Worm (Caenorhabditis elegans) whole organism, L3 larva: ENCODE results near the gene mbf-1.

Experiments used
- R02D3.7 ChIP-seq: fragments of 150-350 bp; optimal IDR thresholded peaks from 2 replicates; lab custom pipeline; 2014; ENCODE audit warnings: missing biosample characterization, missing genetic modification characterization
- ama-1 ChIP-seq: fragments of 150-350 bp; optimal IDR thresholded peaks from 2 replicates; lab custom pipeline; 2018
- elt-3 ChIP-seq, 3 experiments: fragments of 150-350 bp in 1 of 3; sonication (generic microtip) in 2 of 3; optimal IDR thresholded peaks; 2 replicates in 2 of 3; 4 replicates in 1 of 3; lab custom pipeline; 2014 to 2017; ENCODE audit warnings: missing biosample characterization in 3 of 3, missing genetic modification characterization in 3 of 3
- lin-15B ChIP-seq: fragments of 150-350 bp; optimal IDR thresholded peaks from 2 replicates; lab custom pipeline; 2014; ENCODE audit warnings: missing biosample characterization, missing genetic modification characterization
- mml-1 ChIP-seq: fragments of 150-350 bp; sonication (generic microtip); optimal IDR thresholded peaks from 3 replicates; lab custom pipeline; 2014; ENCODE audit warnings: missing biosample characterization, missing genetic modification characterization
- nhr-11 ChIP-seq: fragments of 150-350 bp; optimal IDR thresholded peaks from 2 replicates; lab custom pipeline; 2014; ENCODE audit warnings: missing biosample characterization, missing genetic modification characterization
- nhr-23 ChIP-seq: fragments of 150-350 bp; optimal IDR thresholded peaks from 2 replicates; lab custom pipeline; 2014; ENCODE audit warnings: missing biosample characterization, missing genetic modification reagents, missing genetic modification characterization
- pqm-1 ChIP-seq: fragments of 150-350 bp; optimal IDR thresholded peaks from 2 replicates; lab custom pipeline; 2017; ENCODE audit warnings: missing biosample characterization, missing genetic modification characterization, inconsistent platforms
- skn-1 ChIP-seq: fragments of 150-350 bp; optimal IDR thresholded peaks from 2 replicates; lab custom pipeline; 2014; ENCODE audit warnings: missing biosample characterization, missing genetic modification characterization
- unc-62 ChIP-seq: fragments of 150-350 bp; sonication (generic microtip); optimal IDR thresholded peaks from 4 replicates; lab custom pipeline; 2014; ENCODE audit warnings: missing biosample characterization, missing genetic modification reagents, missing genetic modification characterization

- TF ChIP-seq R02D3.7 (tag; lab: Kevin White, UChicago) = no peak
- TF ChIP-seq unc-62 (GFP tag; lab: Kevin White, UChicago) = no peak
- no peak for TF ChIP-seq lin-15B
- TF ChIP-seq pqm-1 = no peak
- no peak for TF ChIP-seq skn-1 (tag; lab: Kevin White, UChicago)
- TF ChIP-seq elt-3 (tag; optimal IDR thresholded peaks at IDR 0.05; lab: Kevin White, UChicago) = no peak
- TF ChIP-seq nhr-11 (tag; lab: Kevin White, UChicago) = no peak
- TF ChIP-seq nhr-23 = peak; percentile 52
- no peak for TF ChIP-seq mml-1 (tag; lab: Kevin White, UChicago)
- no peak for TF ChIP-seq ama-1 (lab: Kevin White, UChicago)
These were observed 11.3 kb upstream of the mbf-1 start for ce11 chrIV:11491422-11491821.
